Worm (Caenorhabditis elegans) whole organism, early embryonic: ENCODE data around the gene tofu-6.

Experiments
- B0310.2 ChIP-seq: sonication (generic microtip); optimal IDR thresholded peaks from 2 replicates; lab custom pipeline; 2016; ENCODE audit warnings: mild to moderate bottlenecking, missing genetic modification characterization, missing compliant biosample characterization
- F13C5.2 ChIP-seq: sonication (generic microtip); optimal IDR thresholded peaks from 2 replicates; lab custom pipeline; 2017; ENCODE audit warnings: mild to moderate bottlenecking, missing genetic modification characterization, inconsistent platforms, missing compliant biosample characterization
- aly-1 ChIP-seq: sonication (generic microtip); optimal IDR thresholded peaks from 2 replicates; lab custom pipeline; 2016; ENCODE audit warnings: missing genetic modification characterization, missing compliant biosample characterization
- ama-1 ChIP-seq: fragments of 150-350 bp; optimal IDR thresholded peaks from 2 replicates; lab custom pipeline; 2014
- ceh-13 ChIP-seq: fragments of 200-800 bp; sonication (Bioruptor generic); optimal IDR thresholded peaks from 2 replicates; lab custom pipeline; 2018; ENCODE audit warnings: mild to moderate bottlenecking, missing genetic modification characterization, missing compliant biosample characterization
- ceh-36 ChIP-seq: sonication (generic microtip); optimal IDR thresholded peaks from 2 replicates; lab custom pipeline; 2016; ENCODE audit warnings: missing genetic modification characterization, inconsistent platforms, missing compliant biosample characterization
- ets-7 ChIP-seq: sonication (generic microtip); optimal IDR thresholded peaks from 2 replicates; lab custom pipeline; 2016; ENCODE audit warnings: missing genotype, missing genetic modification characterization, missing compliant biosample characterization
- flt-1 ChIP-seq: fragments of 200-800 bp; sonication (Bioruptor generic); IDR thresholded peaks from 2 replicates; pipeline ENCODE4 v1.3.6; 2022; ENCODE audit warnings: missing genetic modification characterization, missing compliant biosample characterization
- hmbx-1 ChIP-seq: sonication (generic microtip); optimal IDR thresholded peaks from 2 replicates; lab custom pipeline; 2016; ENCODE audit warnings: mild to moderate bottlenecking, missing genetic modification characterization, missing compliant biosample characterization
- hmg-4 ChIP-seq: fragments of 200-800 bp; sonication (Bioruptor generic); optimal IDR thresholded peaks from 2 replicates; lab custom pipeline; 2018; ENCODE audit warnings: mild to moderate bottlenecking, missing genetic modification characterization, missing compliant biosample characterization
- hnd-1 ChIP-seq: sonication (generic microtip); optimal IDR thresholded peaks from 2 replicates; lab custom pipeline; 2016; ENCODE audit warnings: missing genetic modification characterization, missing compliant biosample characterization
- pes-1 ChIP-seq: fragments of 200-800 bp; sonication (Bioruptor generic); IDR thresholded peaks from 2 replicates; pipeline ENCODE4 v1.3.6; 2022; ENCODE audit warnings: missing genetic modification reagents, missing genetic modification characterization, missing compliant biosample characterization
- scrt-1 ChIP-seq: fragments of 200-800 bp; sonication (Bioruptor generic); IDR thresholded peaks from 2 replicates; pipeline ENCODE4 v1.3.6; 2022; ENCODE audit warnings: missing genetic modification characterization, missing compliant biosample characterization
- sea-1 ChIP-seq: fragments of 200-800 bp; sonication (Bioruptor generic); conservative IDR thresholded peaks from 2 replicates; pipeline ENCODE4 v1.3.6; 2022; ENCODE audit warnings: missing genetic modification characterization, missing compliant biosample characterization
- tbx-11 ChIP-seq: fragments of 200-800 bp; sonication (Bioruptor generic); IDR thresholded peaks from 2 replicates; pipeline ENCODE4 v1.3.6; 2022; ENCODE audit warnings: missing genetic modification characterization, missing compliant biosample characterization
- tbx-37 ChIP-seq: fragments of 200-800 bp; sonication (Bioruptor generic); conservative IDR thresholded peaks from 2 replicates; pipeline ENCODE4 v1.3.6; 2022; ENCODE audit warnings: missing genetic modification reagents, missing genetic modification characterization, missing compliant biosample characterization
- tra-4 ChIP-seq: sonication (generic microtip); optimal IDR thresholded peaks from 2 replicates; lab custom pipeline; 2017; ENCODE audit warnings: missing genetic modification characterization, missing compliant biosample characterization

Gene tofu-6

DNA sequence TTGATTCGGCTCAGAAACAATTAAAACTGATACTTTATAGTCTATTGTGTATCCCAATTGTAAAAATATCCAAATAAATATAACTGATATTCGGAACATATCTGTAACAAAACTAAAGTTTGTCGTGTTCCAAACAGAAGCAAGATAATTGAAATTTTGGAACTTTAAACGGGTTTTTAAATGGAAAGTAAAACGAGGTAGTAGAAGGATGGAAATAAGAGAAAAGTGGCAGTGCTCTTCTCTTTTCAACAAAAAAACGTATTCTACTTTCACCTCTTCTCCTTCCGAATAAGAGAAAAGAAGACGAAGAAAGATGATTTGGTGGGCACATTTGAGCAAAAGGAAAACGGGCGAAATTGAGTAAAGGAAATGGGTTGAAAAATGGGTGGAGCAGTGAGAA is 25.5 kb downstream of the tofu-6 start, which contains the start of gene nmr-1:
nmr-1 (minus strand) TSS at position 101 of the 400 bp plus-strand sequence.
- TF ChIP-seq F13C5.2 (tag; lab: Kevin White, UChicago) (no peak), aly-1 (no peak), ets-7 (tag; lab: Kevin White, UChicago) (no peak), tbx-37 (GFP tag; lab: Robert Waterston, UW) (no peak), tra-4 (tag; lab: Kevin White, UChicago) (no peak), tbx-11 (GFP tag; lab: Robert Waterston, UW) (no peak), hmbx-1 (no peak), sea-1 (no peak), flt-1 (GFP tag; lab: Robert Waterston, UW) (no peak), hmg-4 (GFP tag; lab: Kevin White, UChicago) (no peak), ceh-36 (tag; lab: Kevin White, UChicago) (no peak), ama-1 (lab: Kevin White, UChicago) (no peak), scrt-1 (no peak), B0310.2 (tag; lab: Kevin White, UChicago) (no peak), ceh-13 (GFP tag; lab: Kevin White, UChicago) (no peak)

DNA sequence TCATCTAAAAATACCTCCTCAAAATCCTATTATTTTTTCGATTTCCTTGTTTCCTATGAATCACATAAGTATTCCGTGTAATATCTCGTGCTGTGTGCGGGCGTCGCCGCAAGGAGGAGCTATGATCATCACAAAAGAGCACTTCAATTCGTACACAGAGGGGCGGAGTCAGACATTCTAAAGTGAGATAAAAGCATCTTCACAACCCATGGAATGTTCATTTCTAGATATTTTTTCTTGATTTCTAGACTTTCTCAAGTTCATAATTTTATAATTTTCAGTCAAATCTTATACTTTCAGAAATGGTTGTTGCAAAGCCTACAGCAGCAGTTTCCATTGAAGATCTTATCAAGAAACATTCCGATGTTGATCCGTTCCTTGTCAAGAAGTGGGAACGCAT is 26.3 kb downstream of the tofu-6 start, which contains the start of gene cex-1:
cex-1 (plus strand) TSS at position 301 of the 400 bp plus-strand sequence.
- TF ChIP-seq hnd-1 (tag; lab: Kevin White, UChicago) (no peak), F13C5.2 (tag; lab: Kevin White, UChicago) (no peak), tra-4 (tag; lab: Kevin White, UChicago) (no peak)

DNA sequence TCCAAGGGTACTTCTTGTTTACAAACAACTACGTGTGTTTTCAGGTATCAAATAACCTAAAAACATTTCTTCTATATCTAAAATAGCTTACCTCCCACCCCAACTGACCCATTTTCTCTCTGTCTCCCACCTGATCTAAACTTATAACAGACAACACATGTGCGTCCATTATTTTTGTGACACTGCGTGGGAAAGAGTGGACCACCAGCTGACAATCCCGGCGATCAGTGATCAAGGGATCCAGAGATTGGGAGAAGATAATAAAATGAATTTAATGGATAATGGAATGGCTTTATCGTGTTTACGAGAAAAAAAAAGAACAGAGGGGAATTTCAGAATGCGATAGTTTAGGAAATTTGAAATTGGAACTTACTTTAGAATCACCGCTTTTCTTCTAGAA is 28.2 kb downstream of the tofu-6 start:
- TF ChIP-seq tbx-11 (GFP tag; lab: Robert Waterston, UW) (no peak), ama-1 (lab: Kevin White, UChicago) (no peak), B0310.2 (tag; lab: Kevin White, UChicago) (no peak), hmbx-1 (no peak), F13C5.2 (tag; lab: Kevin White, UChicago) (no peak), ceh-36 (tag; lab: Kevin White, UChicago) (no peak), scrt-1 (no peak), ceh-13 (GFP tag; lab: Kevin White, UChicago) (no peak), flt-1 (GFP tag; lab: Robert Waterston, UW) (no peak), ets-7 (tag; lab: Kevin White, UChicago) (no peak), aly-1 (no peak), hmg-4 (GFP tag; lab: Kevin White, UChicago) (no peak)

DNA sequence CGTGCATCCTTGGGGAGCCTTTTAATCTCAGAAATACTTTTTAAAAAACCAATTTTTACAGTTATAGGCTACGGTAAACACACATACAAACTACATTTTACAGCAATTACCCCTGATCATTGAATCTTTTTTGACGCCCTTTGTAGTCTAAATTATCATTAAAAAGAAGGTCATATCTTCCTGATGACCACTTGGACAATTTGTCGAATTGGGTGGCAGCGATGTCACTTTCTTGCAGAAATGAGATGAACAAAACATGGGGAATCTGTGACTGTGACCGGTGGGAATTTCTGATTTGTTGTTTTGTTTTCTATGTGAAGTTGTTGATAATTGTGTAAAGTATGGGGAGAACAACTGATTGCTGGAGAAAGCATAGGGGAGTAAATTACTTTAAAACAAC is 28.6 kb downstream of the tofu-6 start:
- TF ChIP-seq tra-4 (tag; lab: Kevin White, UChicago) (no peak), ceh-36 (tag; lab: Kevin White, UChicago) (no peak), ama-1 (lab: Kevin White, UChicago) (no peak), tbx-37 (GFP tag; lab: Robert Waterston, UW) (no peak), hmbx-1 (no peak), ceh-13 (GFP tag; lab: Kevin White, UChicago) (no peak), B0310.2 (tag; lab: Kevin White, UChicago) (no peak)

- TF ChIP-seq hmg-4 (GFP tag; lab: Kevin White, UChicago) (no peak), aly-1 (no peak), ceh-13 (GFP tag; lab: Kevin White, UChicago) (no peak), tra-4 (tag; lab: Kevin White, UChicago) (no peak), flt-1 (GFP tag; lab: Robert Waterston, UW) (no peak), ama-1 (lab: Kevin White, UChicago) (no peak), B0310.2 (tag; lab: Kevin White, UChicago) (no peak), ets-7 (tag; lab: Kevin White, UChicago) (no peak), F13C5.2 (tag; lab: Kevin White, UChicago) (no peak), tbx-11 (GFP tag; lab: Robert Waterston, UW) (no peak), sea-1 (no peak), hmbx-1 (no peak), pes-1 (GFP tag; lab: Robert Waterston, UW) (no peak), ceh-36 (tag; lab: Kevin White, UChicago) (no peak), hnd-1 (tag; lab: Kevin White, UChicago) (no peak), scrt-1 (no peak), tbx-37 (GFP tag; lab: Robert Waterston, UW) (no peak)
These were observed 30.2 kb downstream of the tofu-6 start for ce11 chrII:5451278-5451677.

- no peak for TF ChIP-seq tbx-11 (GFP tag; lab: Robert Waterston, UW)
- TF ChIP-seq hnd-1 (tag; lab: Kevin White, UChicago), result no peak
- TF ChIP-seq tbx-37 (GFP tag; lab: Robert Waterston, UW), result no peak
- no peak for TF ChIP-seq sea-1
- TF ChIP-seq hmg-4 (GFP tag; lab: Kevin White, UChicago), result no peak
These were observed 32.5 kb downstream of the tofu-6 start, which contains the start of gene dhs-5 for ce11 chrII:5453547-5453946. Gene dhs-5 (plus strand): TSS chrII:5453847.

ce11 chrII:5455650-5456355 is 34.8 kb downstream of the tofu-6 start, which contains the start of gene daz-1:
Gene daz-1 (plus strand): TSS chrII:5456305.
- TF ChIP-seq B0310.2 (tag; lab: Kevin White, UChicago), result no peak
- TF ChIP-seq tbx-37 (GFP tag; lab: Robert Waterston, UW), result no peak
- TF ChIP-seq tbx-11 (GFP tag; lab: Robert Waterston, UW), result no peak
- TF ChIP-seq pes-1 (GFP tag; lab: Robert Waterston, UW), result no peak
- TF ChIP-seq hnd-1 (tag; lab: Kevin White, UChicago), result no peak
- no peak for TF ChIP-seq sea-1
- TF ChIP-seq flt-1 (GFP tag; lab: Robert Waterston, UW), result no peak
- TF ChIP-seq ceh-36 (tag; lab: Kevin White, UChicago), result no peak
